Fruit fly (Drosophila melanogaster) whole organism: ENCODE data around the gene mus301.

Experiments
- CG8478 ChIP-seq: fragments of >200 bp; optimal IDR thresholded peaks from 2 replicates; lab custom pipeline; 2018; ENCODE audit warnings: inconsistent platforms
- Dll ChIP-seq: fragments of >200 bp; optimal IDR thresholded peaks from 2 replicates; lab custom pipeline; 2017
- EcR ChIP-seq, 2 experiments: fragments of >200 bp; optimal IDR thresholded peaks; 2 replicates each; lab custom pipeline; 2017; ENCODE audit warnings: missing biosample characterization in 2 of 2, missing genetic modification characterization in 2 of 2, missing genetic modification reagents in 2 of 2
- pan ChIP-seq: fragments of >200 bp; optimal IDR thresholded peaks from 2 replicates; lab custom pipeline; 2017
- psq ChIP-seq: fragments of >200 bp; optimal IDR thresholded peaks from 2 replicates; lab custom pipeline; 2017
- usp ChIP-seq: fragments of >200 bp; optimal IDR thresholded peaks from 2 replicates; lab custom pipeline; 2017; ENCODE audit warnings: missing biosample characterization, missing genetic modification characterization, mixed read lengths

The mus301 gene

DNA sequence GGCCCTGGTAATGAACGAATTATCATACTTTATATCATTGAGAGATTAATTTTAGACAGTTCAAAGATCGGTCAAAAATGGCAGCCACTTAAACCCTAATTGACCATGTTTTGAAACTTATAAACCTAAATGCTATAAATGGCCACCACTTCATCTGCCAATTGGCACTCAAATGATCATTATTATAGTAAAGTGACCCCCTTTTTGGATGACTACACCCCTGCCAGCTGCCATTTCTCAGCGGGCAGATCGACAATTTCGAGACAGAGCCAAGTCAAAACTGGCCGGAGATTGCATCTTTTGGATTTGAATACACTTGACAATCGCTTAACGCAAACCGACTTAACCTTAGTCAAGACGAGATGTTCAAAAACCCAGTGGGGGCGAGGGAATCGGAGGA, 18.6 kb downstream of the mus301 start:
- no peak for TF ChIP-seq psq (lab: Kevin White, UChicago)
- no peak for TF ChIP-seq CG8478 (lab: Kevin White, UChicago)
- no peak for TF ChIP-seq pan (lab: Kevin White, UChicago)
- no peak for TF ChIP-seq usp (GFP tag; lab: Kevin White, UChicago)
- TF ChIP-seq Dll (lab: Kevin White, UChicago), result no peak
- no peak for TF ChIP-seq EcR (GFP tag; optimal IDR thresholded peaks at IDR 0.05; lab: Kevin White, UChicago)

- TF ChIP-seq usp (GFP tag; lab: Kevin White, UChicago) (no peak), psq (lab: Kevin White, UChicago) (no peak), EcR (GFP tag; optimal IDR thresholded peaks at IDR 0.05; lab: Kevin White, UChicago) (no peak), CG8478 (lab: Kevin White, UChicago) (no peak), Dll (lab: Kevin White, UChicago) (no peak), pan (lab: Kevin White, UChicago) (no peak)
Measured at dm6 chr3L:8157079-8157478, 19.5 kb downstream of the mus301 start.

DNA sequence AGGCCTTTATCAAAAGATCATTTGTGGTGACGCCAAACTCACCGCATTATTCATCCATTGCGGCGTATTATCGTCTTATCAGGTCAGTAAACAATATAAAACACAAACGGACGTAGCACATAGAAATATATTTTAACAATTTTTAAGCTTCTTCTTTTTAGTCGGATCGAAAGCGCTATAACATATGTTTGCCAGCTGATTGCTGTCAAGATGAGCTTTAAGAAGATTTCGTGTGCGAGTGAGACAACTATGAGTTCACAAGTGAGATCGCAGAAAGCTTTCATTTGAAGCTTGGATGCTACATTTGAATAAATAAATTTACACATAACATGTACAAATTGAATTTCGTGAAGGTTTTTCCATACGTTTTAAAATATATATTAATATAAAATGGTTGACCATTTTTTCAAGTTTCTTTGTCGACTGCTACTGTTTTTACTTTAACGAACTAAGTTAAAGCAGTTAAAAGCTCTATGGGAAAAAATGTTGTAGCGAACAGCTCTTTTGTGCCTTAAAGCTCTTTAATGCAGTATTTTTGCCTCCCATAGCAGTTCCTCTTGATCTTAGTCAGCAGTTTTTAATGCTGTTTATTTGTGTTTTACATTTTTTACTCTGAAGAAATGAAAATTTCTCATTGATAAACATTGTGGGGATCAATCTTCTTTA, 21.2 kb downstream of the mus301 start, which contains the start of gene CG42445:
Gene CG42445 (minus strand): TSS at position 186 of the 666 bp plus-strand sequence.
- TF ChIP-seq CG8478 (lab: Kevin White, UChicago), result no peak
- no peak for TF ChIP-seq psq (lab: Kevin White, UChicago)
- no peak for TF ChIP-seq EcR (GFP tag; optimal IDR thresholded peaks at IDR 0.05; lab: Kevin White, UChicago)
- no peak for TF ChIP-seq pan (lab: Kevin White, UChicago)
- no peak for TF ChIP-seq Dll (lab: Kevin White, UChicago)
- TF ChIP-seq usp (GFP tag; lab: Kevin White, UChicago), result no peak

DNA sequence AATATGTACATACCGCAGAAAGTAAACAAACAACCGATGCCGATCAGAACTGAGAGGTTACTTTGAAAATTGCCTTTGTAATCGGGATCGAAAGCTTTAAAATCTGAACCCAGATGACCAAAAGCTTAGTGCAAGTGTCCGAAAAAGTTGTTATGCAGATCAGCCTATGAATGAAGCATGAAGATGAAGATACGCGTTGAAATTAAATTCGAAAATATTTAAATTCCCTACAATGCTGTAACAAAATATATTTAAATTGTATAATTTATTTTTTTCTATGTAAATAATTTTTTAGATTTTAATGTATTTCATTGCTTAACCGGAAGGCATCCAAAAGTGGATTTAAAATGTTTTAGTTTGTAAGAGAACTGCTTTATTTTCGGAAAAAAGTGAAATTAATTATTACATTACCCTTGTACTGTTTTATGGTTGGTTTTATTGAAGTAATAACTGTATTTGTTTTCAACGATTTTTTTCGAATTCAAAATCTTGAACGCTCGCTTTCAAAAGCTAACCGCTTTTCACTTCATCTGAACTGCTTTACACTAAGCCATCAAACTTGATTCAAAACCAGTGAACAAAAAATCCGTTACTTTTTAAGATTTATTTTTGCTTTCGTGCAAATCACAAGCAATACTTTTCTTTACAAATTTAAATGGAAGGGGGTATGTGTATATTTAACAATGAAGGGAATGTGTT, 22.3 kb downstream of the mus301 start, which contains the start of gene CG43886:
Gene CG43886 (minus strand): TSS at position 51 of the 699 bp plus-strand sequence.
- TF ChIP-seq usp (GFP tag; lab: Kevin White, UChicago), result no peak
- no peak for TF ChIP-seq Dll (lab: Kevin White, UChicago)
- TF ChIP-seq psq (lab: Kevin White, UChicago), result no peak
- no peak for TF ChIP-seq CG8478 (lab: Kevin White, UChicago)
- no peak for TF ChIP-seq pan (lab: Kevin White, UChicago)
- no peak for TF ChIP-seq EcR (GFP tag; optimal IDR thresholded peaks at IDR 0.05; lab: Kevin White, UChicago)

DNA sequence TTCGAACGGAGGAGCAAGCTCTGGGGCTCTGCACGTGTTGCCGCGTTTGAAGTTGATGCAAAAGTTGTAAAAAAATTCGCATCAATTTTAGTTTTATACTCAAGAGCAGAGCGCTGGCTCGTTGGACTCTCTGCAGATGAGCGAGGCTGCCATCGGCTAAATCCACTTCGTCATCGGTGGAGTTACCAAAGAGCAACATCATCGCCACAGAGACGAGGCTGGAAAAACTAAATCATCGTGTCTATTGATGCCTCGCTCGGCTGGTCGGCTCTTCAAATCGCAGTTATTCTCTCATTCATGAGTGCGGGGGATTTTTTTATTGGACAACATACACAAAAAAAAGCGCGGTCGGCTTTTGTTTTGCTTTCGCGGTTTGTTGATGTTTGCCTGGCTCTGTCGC, 27.8 kb downstream of the mus301 start, which contains the start of gene CG13675:
Gene CG13675 (minus strand): TSS at position 83 of the 400 bp plus-strand sequence.
- no peak for TF ChIP-seq usp (GFP tag; lab: Kevin White, UChicago)
- TF ChIP-seq pan (lab: Kevin White, UChicago), result no peak
- no peak for TF ChIP-seq psq (lab: Kevin White, UChicago)
- TF ChIP-seq Dll (lab: Kevin White, UChicago), result no peak
- TF ChIP-seq EcR (GFP tag; optimal IDR thresholded peaks at IDR 0.05; lab: Kevin White, UChicago), result no peak
- no peak for TF ChIP-seq CG8478 (lab: Kevin White, UChicago)

- TF ChIP-seq Dll (lab: Kevin White, UChicago) (no peak), psq (lab: Kevin White, UChicago) (no peak), pan (lab: Kevin White, UChicago) (no peak), CG8478 (lab: Kevin White, UChicago) (no peak), EcR (GFP tag; optimal IDR thresholded peaks at IDR 0.05; lab: Kevin White, UChicago) (no peak), usp (GFP tag; lab: Kevin White, UChicago) (no peak)
Measured at dm6 chr3L:8175818-8176217, 38.2 kb downstream of the mus301 start, which contains the start of gene RecQ4. TSS of gene RecQ4 (minus strand) at chr3L:8175978.

DNA sequence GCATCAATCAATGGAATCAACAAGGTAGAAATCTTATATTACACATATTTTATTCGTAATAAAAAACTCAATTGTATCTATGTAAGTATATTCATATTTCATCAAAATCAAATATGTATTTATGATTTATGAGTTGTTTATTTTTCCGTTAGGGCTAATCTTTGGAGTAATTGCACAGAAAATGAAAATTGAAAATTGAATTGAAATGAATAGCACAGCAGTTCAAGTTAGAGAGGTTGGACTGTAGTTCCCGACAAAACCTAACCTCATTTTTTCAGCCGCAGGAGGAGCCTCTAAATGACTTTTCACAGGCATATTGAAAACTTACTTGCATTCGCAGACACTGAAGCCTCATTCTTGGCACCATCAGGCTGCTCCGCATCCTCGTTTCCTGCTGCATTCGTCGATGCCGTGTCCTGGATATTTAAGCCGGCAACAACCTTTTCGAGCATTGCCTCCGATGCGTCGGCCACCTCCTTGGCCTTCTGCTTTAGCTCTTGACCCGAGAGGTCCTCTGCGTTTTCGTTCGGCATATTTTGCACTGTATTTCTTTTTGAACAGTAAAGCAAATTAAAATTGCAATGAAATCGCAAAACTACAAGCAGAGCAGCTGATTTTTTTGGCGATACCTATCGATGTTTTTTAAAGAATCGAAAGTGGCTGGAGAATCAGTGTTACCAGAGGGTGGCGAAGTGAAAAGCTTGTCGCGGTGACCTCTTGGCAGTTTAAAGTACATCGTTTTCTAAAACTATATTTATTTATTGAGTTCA, 40.4 kb downstream of the mus301 start, which contains the start of gene Nmt:
Gene Nmt (minus strand): TSS at position 635 of the 770 bp plus-strand sequence.
- no peak for TF ChIP-seq usp (GFP tag; lab: Kevin White, UChicago)
- no peak for TF ChIP-seq CG8478 (lab: Kevin White, UChicago)
- TF ChIP-seq EcR (GFP tag; optimal IDR thresholded peaks at IDR 0.05; lab: Kevin White, UChicago), result no peak
- TF ChIP-seq pan (lab: Kevin White, UChicago), result no peak
- TF ChIP-seq Dll (lab: Kevin White, UChicago), result no peak
- no peak for TF ChIP-seq psq (lab: Kevin White, UChicago)

- TF ChIP-seq EcR (GFP tag; optimal IDR thresholded peaks at IDR 0.05; lab: Kevin White, UChicago) (no peak), CG8478 (lab: Kevin White, UChicago) (no peak), Dll (lab: Kevin White, UChicago) (no peak), psq (lab: Kevin White, UChicago) (no peak), usp (GFP tag; lab: Kevin White, UChicago) (no peak), pan (lab: Kevin White, UChicago) (no peak)
Measured at dm6 chr3L:8180464-8181137, 43.0 kb downstream of the mus301 start, which contains the start of the genes mthl7 and Uxs. TSS of gene mthl7 (minus strand) at chr3L:8180514. TSS of gene Uxs (plus strand) at chr3L:8180923.

DNA sequence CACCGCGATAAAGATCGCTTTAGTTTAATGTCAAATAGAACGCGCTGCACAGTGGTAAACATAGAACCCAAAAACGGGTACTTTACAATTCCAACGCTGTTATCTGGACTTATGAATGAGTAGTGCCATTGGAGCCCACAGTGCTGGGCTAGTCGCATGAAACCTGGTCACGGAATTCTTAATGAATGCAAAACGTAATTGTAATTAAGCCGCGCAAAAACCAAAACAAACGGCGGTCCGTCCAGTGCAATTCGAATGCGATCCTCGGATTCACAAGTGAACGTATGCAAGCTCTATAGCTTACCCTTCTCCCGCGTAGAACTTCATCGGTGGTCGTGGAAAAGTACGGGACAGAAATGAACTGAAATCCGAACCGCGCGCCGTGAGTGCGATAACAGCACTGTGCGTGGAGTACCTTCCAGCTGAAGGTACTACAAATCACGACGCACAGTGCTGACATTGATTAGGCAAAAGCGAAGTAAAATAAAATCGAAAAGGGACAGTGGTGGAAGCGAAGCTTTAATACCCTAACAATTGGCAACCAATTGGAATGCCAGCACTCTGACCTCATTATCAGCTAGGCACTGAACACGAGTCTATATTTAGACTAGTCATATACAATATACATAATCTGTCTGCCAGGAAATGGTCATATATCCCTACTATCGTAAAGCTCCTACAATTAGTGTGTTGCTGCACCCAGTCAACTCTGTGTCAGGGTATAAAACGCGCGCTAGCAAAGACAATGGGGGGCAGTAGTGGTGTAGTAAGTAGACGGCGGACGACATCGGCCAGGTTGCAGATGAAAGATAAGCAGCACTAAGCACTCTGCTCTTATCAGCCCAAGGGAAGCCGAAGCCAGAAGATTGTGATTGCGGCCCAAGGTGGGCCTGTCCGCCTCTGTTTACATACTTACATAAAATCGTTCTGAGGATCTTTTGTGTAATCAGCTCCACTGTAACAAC, 47.9 kb downstream of the mus301 start:
- TF ChIP-seq pan (lab: Kevin White, UChicago) (no peak), usp (GFP tag; lab: Kevin White, UChicago) (no peak), EcR (GFP tag; optimal IDR thresholded peaks at IDR 0.05; lab: Kevin White, UChicago) (no peak), CG8478 (lab: Kevin White, UChicago) (no peak), Dll (lab: Kevin White, UChicago) (no peak), psq (lab: Kevin White, UChicago) (no peak)
